Fruit fly (Drosophila melanogaster) whole organism, embryonic: ENCODE data around the gene CG14965.
A peak's percentile ranks its signal among the peaks of the same experiment; 100 is the strongest.

ENCODE experiments used
- C15 ChIP-seq: fragments of 200-800 bp; sonication (Bioruptor generic); IDR thresholded peaks from 3 replicates; pipeline ENCODE4 v1.3.6; 2022; ENCODE audit warnings: missing biosample characterization, missing genetic modification characterization
- CG10543 ChIP-seq: fragments of 200-800 bp; sonication (Bioruptor generic); optimal IDR thresholded peaks from 3 replicates; lab custom pipeline; 2017; ENCODE audit warnings: missing biosample characterization, mild to moderate bottlenecking, missing genetic modification characterization, moderate library complexity
- CG11093 ChIP-seq: fragments of 200-800 bp; sonication (Bioruptor generic); IDR thresholded peaks from 3 replicates; pipeline ENCODE4 v1.3.6; 2022; ENCODE audit warnings: missing biosample characterization, missing genetic modification characterization
- CG11695 ChIP-seq: fragments of 200-800 bp; sonication (Bioruptor generic); IDR thresholded peaks from 3 replicates; pipeline ENCODE4 v1.3.6; 2022; ENCODE audit warnings: missing biosample characterization, missing genetic modification characterization
- CG13287 ChIP-seq: fragments of 200-800 bp; sonication (Bioruptor generic); IDR thresholded peaks from 2 replicates; pipeline ENCODE4 v1.3.6; 2022; ENCODE audit warnings: missing biosample characterization, missing genetic modification characterization; ENCODE audit not compliant: partially characterized antibody
- CG14441 ChIP-seq: fragments of 200-800 bp; sonication (Bioruptor generic); IDR thresholded peaks from 2 replicates; pipeline ENCODE4 v1.3.6; 2022; ENCODE audit warnings: missing biosample characterization, missing genetic modification characterization
- CG15601 ChIP-seq: fragments of 200-800 bp; sonication (Bioruptor generic); optimal IDR thresholded peaks from 3 replicates; lab custom pipeline; 2019; ENCODE audit warnings: missing biosample characterization, mild to moderate bottlenecking, missing genetic modification characterization, moderate library complexity
- CG16815 ChIP-seq: fragments of 200-800 bp; sonication (Bioruptor generic); optimal IDR thresholded peaks from 3 replicates; lab custom pipeline; 2017; ENCODE audit warnings: missing biosample characterization, mild to moderate bottlenecking, missing genetic modification characterization
- CG17912 ChIP-seq: fragments of 200-800 bp; sonication (Bioruptor generic); optimal IDR thresholded peaks from 2 replicates; lab custom pipeline; 2018; ENCODE audit warnings: missing biosample characterization, mild to moderate bottlenecking, missing genetic modification characterization
- CG18619 ChIP-seq: fragments of 200-800 bp; sonication (Bioruptor generic); optimal IDR thresholded peaks from 3 replicates; lab custom pipeline; 2017; ENCODE audit warnings: missing biosample characterization, mild to moderate bottlenecking, missing genetic modification characterization
- CG2120 ChIP-seq: fragments of 200-800 bp; sonication (Bioruptor generic); optimal IDR thresholded peaks from 3 replicates; lab custom pipeline; 2016; ENCODE audit warnings: missing biosample characterization, missing genetic modification characterization
- CG30431 ChIP-seq: fragments of 200-800 bp; sonication (Bioruptor generic); optimal IDR thresholded peaks from 2 replicates; lab custom pipeline; 2017; ENCODE audit warnings: missing biosample characterization, missing genetic modification characterization
- CG32772 ChIP-seq: fragments of 200-800 bp; sonication (Bioruptor generic); IDR thresholded peaks from 2 replicates; pipeline ENCODE4 v1.3.6; 2022; ENCODE audit warnings: missing biosample characterization, missing genetic modification characterization
- CG3407 ChIP-seq: fragments of 200-800 bp; sonication (Bioruptor generic); optimal IDR thresholded peaks from 2 replicates; lab custom pipeline; 2018; ENCODE audit warnings: missing biosample characterization, mild to moderate bottlenecking, missing genetic modification characterization
- CG3847 ChIP-seq: fragments of 200-800 bp; sonication (Bioruptor generic); IDR thresholded peaks from 2 replicates; pipeline ENCODE4 v1.3.6; 2022; ENCODE audit warnings: missing biosample characterization, missing genetic modification characterization
- CG5953 ChIP-seq: fragments of 200-800 bp; sonication (Bioruptor generic); IDR thresholded peaks from 2 replicates; pipeline ENCODE4 v1.3.6; 2022; ENCODE audit warnings: missing biosample characterization, missing genetic modification characterization
- CG6791 ChIP-seq: fragments of 200-800 bp; sonication (Bioruptor generic); IDR thresholded peaks from 3 replicates; pipeline ENCODE4 v1.3.6; 2022; ENCODE audit warnings: missing biosample characterization, missing genetic modification characterization; ENCODE audit not compliant: partially characterized antibody
- CG7357 ChIP-seq: fragments of 200-800 bp; sonication (Bioruptor generic); IDR thresholded peaks from 3 replicates; pipeline ENCODE4 v1.3.6; 2022; ENCODE audit warnings: missing biosample characterization, missing genetic modification characterization
- CG8290 ChIP-seq, 3 experiments: fragments of 200-800 bp; sonication (Bioruptor generic); optimal IDR thresholded peaks; 2 replicates each; lab custom pipeline; 2016 to 2019; ENCODE audit warnings: missing biosample characterization in 3 of 3, missing genetic modification characterization in 3 of 3, mild to moderate bottlenecking in 2 of 3, moderate library complexity in 1 of 3
- CG9797 ChIP-seq: fragments of 200-800 bp; sonication (Bioruptor generic); optimal IDR thresholded peaks from 3 replicates; lab custom pipeline; 2018; ENCODE audit warnings: missing biosample characterization, mild to moderate bottlenecking, missing genetic modification characterization
- CrebB ChIP-seq: fragments of 200-800 bp; sonication (Bioruptor generic); optimal IDR thresholded peaks from 3 replicates; lab custom pipeline; 2018; ENCODE audit warnings: missing biosample characterization, mild to moderate bottlenecking, missing genetic modification characterization
- Dad ChIP-seq: fragments of 200-800 bp; sonication (Bioruptor generic); optimal IDR thresholded peaks from 3 replicates; lab custom pipeline; 2016; ENCODE audit warnings: missing biosample characterization, missing genetic modification characterization
- ERR ChIP-seq: fragments of 200-800 bp; sonication (Bioruptor generic); optimal IDR thresholded peaks from 2 replicates; lab custom pipeline; 2016; ENCODE audit warnings: missing biosample characterization, missing genetic modification characterization
- H2.0 ChIP-seq: fragments of 200-800 bp; sonication (Bioruptor generic); IDR thresholded peaks from 2 replicates; pipeline ENCODE4 v1.3.6; 2022; ENCODE audit warnings: missing biosample characterization, missing genetic modification characterization
- HLH54F ChIP-seq: fragments of 200-800 bp; sonication (Bioruptor generic); optimal IDR thresholded peaks from 3 replicates; lab custom pipeline; 2016; ENCODE audit warnings: missing biosample characterization, missing genetic modification characterization
- Hr51 ChIP-seq, 2 experiments: fragments of 200-800 bp; sonication (Bioruptor generic); optimal IDR thresholded peaks; 2 replicates in 1 of 2; 3 replicates in 1 of 2; lab custom pipeline; 2016 to 2018; ENCODE audit warnings: missing biosample characterization in 2 of 2, missing genetic modification characterization in 2 of 2, mild to moderate bottlenecking in 1 of 2, moderate library complexity in 1 of 2
- ara ChIP-seq: fragments of 200-800 bp; sonication (Bioruptor generic); IDR thresholded peaks from 2 replicates; pipeline ENCODE4 v1.3.6; 2022; ENCODE audit warnings: missing biosample characterization, missing genetic modification characterization
- az2 ChIP-seq: fragments of 200-800 bp; sonication (Bioruptor generic); optimal IDR thresholded peaks from 3 replicates; lab custom pipeline; 2016; ENCODE audit warnings: missing biosample characterization, missing genetic modification characterization
- bab2 ChIP-seq: fragments of 200-800 bp; sonication (Bioruptor generic); optimal IDR thresholded peaks from 2 replicates; lab custom pipeline; 2016; ENCODE audit warnings: missing biosample characterization, missing genetic modification characterization
- exex ChIP-seq: fragments of 200-800 bp; sonication (Bioruptor generic); optimal IDR thresholded peaks from 4 replicates; lab custom pipeline; 2018; ENCODE audit warnings: missing biosample characterization, mild to moderate bottlenecking, missing genetic modification characterization, moderate library complexity
- eyg ChIP-seq: fragments of 200-800 bp; sonication (Bioruptor generic); optimal IDR thresholded peaks from 3 replicates; lab custom pipeline; 2016; ENCODE audit warnings: missing biosample characterization, missing genetic modification characterization
- fd3F ChIP-seq: fragments of 200-800 bp; sonication (Bioruptor generic); optimal IDR thresholded peaks from 2 replicates; lab custom pipeline; 2018; ENCODE audit warnings: missing biosample characterization, mild to moderate bottlenecking, missing genetic modification characterization, moderate library complexity
- inv ChIP-seq: fragments of 200-800 bp; sonication (Bioruptor generic); IDR thresholded peaks from 2 replicates; pipeline ENCODE4 v1.3.6; 2022; ENCODE audit warnings: missing biosample characterization, missing genetic modification characterization; ENCODE audit not compliant: partially characterized antibody
- lmd ChIP-seq: fragments of 200-800 bp; sonication (Bioruptor generic); IDR thresholded peaks from 2 replicates; pipeline ENCODE4 v1.3.6; 2022; ENCODE audit warnings: missing biosample characterization, missing genetic modification characterization
- mam ChIP-seq: fragments of 200-800 bp; sonication (Bioruptor generic); optimal IDR thresholded peaks from 3 replicates; lab custom pipeline; 2016; ENCODE audit warnings: missing biosample characterization, missing genetic modification characterization
- mirr ChIP-seq: fragments of 200-800 bp; sonication (Bioruptor generic); optimal IDR thresholded peaks from 3 replicates; lab custom pipeline; 2018; ENCODE audit warnings: missing biosample characterization, mild to moderate bottlenecking, missing genetic modification characterization
- pnt ChIP-seq: fragments of 200-800 bp; sonication (Bioruptor generic); optimal IDR thresholded peaks from 3 replicates; lab custom pipeline; 2016; ENCODE audit warnings: missing biosample characterization, missing genetic modification characterization
- pum ChIP-seq: fragments of 200-800 bp; sonication (Bioruptor generic); optimal IDR thresholded peaks from 2 replicates; lab custom pipeline; 2016; ENCODE audit warnings: missing biosample characterization, missing genetic modification characterization
- sc ChIP-seq, 3 experiments: fragments of >200 bp in 2 of 3; fragments of 200-800 bp in 1 of 3; sonication (Bioruptor generic) in 1 of 3; optimal IDR thresholded peaks; 2 replicates in 2 of 3; 3 replicates in 1 of 3; lab custom pipeline; 2017; ENCODE audit warnings: mild to moderate bottlenecking in 1 of 3, missing biosample characterization in 1 of 3, missing genetic modification characterization in 1 of 3, missing genetic modification reagents in 1 of 3
- sima ChIP-seq: fragments of 200-800 bp; sonication (Bioruptor generic); optimal IDR thresholded peaks from 2 replicates; lab custom pipeline; 2016; ENCODE audit warnings: missing biosample characterization, missing genetic modification characterization
- sna ChIP-seq: fragments of 200-800 bp; sonication (Bioruptor generic); IDR thresholded peaks from 2 replicates; pipeline ENCODE4 v1.3.6; 2022; ENCODE audit warnings: missing biosample characterization, missing genetic modification characterization; ENCODE audit not compliant: partially characterized antibody
- sob ChIP-seq: fragments of 200-800 bp; sonication (Bioruptor generic); IDR thresholded peaks from 2 replicates; pipeline ENCODE4 v1.3.6; 2022; ENCODE audit warnings: missing biosample characterization, missing genetic modification characterization
- tap ChIP-seq: fragments of 200-800 bp; optimal IDR thresholded peaks from 3 replicates; lab custom pipeline; 2019; ENCODE audit warnings: missing biosample characterization, mild to moderate bottlenecking, missing genetic modification characterization, moderate library complexity
- tio ChIP-seq: fragments of 200-800 bp; sonication (Bioruptor generic); optimal IDR thresholded peaks from 2 replicates; lab custom pipeline; 2017; ENCODE audit warnings: missing biosample characterization, missing genetic modification characterization, inconsistent platforms
- ttk ChIP-seq: fragments of 200-800 bp; sonication (Bioruptor generic); IDR thresholded peaks from 2 replicates; pipeline ENCODE4 v2.1.2; 2022; ENCODE audit warnings: missing biosample characterization, missing genetic modification characterization
- wdn ChIP-seq: fragments of 200-800 bp; sonication (Bioruptor generic); IDR thresholded peaks from 2 replicates; pipeline ENCODE4 v1.3.6; 2022; ENCODE audit warnings: missing biosample characterization, missing genetic modification characterization
- zen2 ChIP-seq: fragments of 200-800 bp; sonication (Bioruptor generic); IDR thresholded peaks from 3 replicates; pipeline ENCODE4 v1.3.6; 2022; ENCODE audit warnings: missing biosample characterization, missing genetic modification characterization; ENCODE audit not compliant: partially characterized antibody

The CG14965 gene

dm6 chr3L:3148125-3149059 lies 43.9 kb downstream of the CG14965 start, which contains the start of the genes Usp5 and BtbVII (continued):
- TF ChIP-seq exex (tag; lab: Kevin White, UChicago) = peak; percentile 16
- peak; percentile 14 for TF ChIP-seq Dad (GFP tag; lab: Kevin White, UChicago)
- peak; percentile 47 to 49 for TF ChIP-seq Hr51 (GFP tag; optimal IDR thresholded peaks at IDR 0.05; lab: Kevin White, UChicago)
- TF ChIP-seq CG16815 (GFP tag; lab: Kevin White, UChicago) = peak; percentile 17
- TF ChIP-seq zen2 (GFP tag; lab: Robert Waterston, UW) = peak; percentile 97
- TF ChIP-seq CG13287 (GFP tag; lab: Robert Waterston, UW) = peak; percentile 99
- peak; percentile 62 for TF ChIP-seq mirr (GFP tag; lab: Kevin White, UChicago)
- TF ChIP-seq CG18619 (GFP tag; lab: Kevin White, UChicago) = peak; percentile 4
- peak; percentile 64 for TF ChIP-seq CG14441
- peak; percentile 64 for TF ChIP-seq az2 (GFP tag; lab: Kevin White, UChicago)
- TF ChIP-seq fd3F (GFP tag; lab: Kevin White, UChicago) = peak; percentile 36
- no peak for TF ChIP-seq sc (optimal IDR thresholded peaks at IDR 0.05; lab: Kevin White, UChicago)
- TF ChIP-seq sc (GFP tag; optimal IDR thresholded peaks at IDR 0.05; lab: Kevin White, UChicago) = no peak
- 0 out of 2 replicates have a peak, but pooled peaks have one; percentile 16 for TF ChIP-seq wdn (GFP tag; lab: Robert Waterston, UW)
- TF ChIP-seq H2.0 = peak; percentile 47; the same call in 1 of the 2 replicates
- peak; percentile 99 for TF ChIP-seq sna (GFP tag; lab: Robert Waterston, UW)
- peak; percentile 81 for TF ChIP-seq CG9797
- peak; percentile 49 for TF ChIP-seq CG10543 (GFP tag; lab: Kevin White, UChicago)
- TF ChIP-seq CG8290 (GFP tag; optimal IDR thresholded peaks at IDR 0.05; lab: Kevin White, UChicago) = peak; percentile 82
- peak in 1 of 2 experiments; percentile 80 for TF ChIP-seq CG8290 (tag; optimal IDR thresholded peaks at IDR 0.05; lab: Kevin White, UChicago)
- peak; percentile 56 for TF ChIP-seq bab2 (GFP tag; lab: Kevin White, UChicago)
- peak; percentile 55 for TF ChIP-seq pnt (GFP tag; lab: Kevin White, UChicago)
- TF ChIP-seq tio (GFP tag; lab: Kevin White, UChicago) = no peak
- TF ChIP-seq HLH54F (GFP tag; lab: Kevin White, UChicago) = peak; percentile 73
- no peak for TF ChIP-seq C15 (GFP tag; lab: Robert Waterston, UW)
- peak; percentile 94 for TF ChIP-seq inv
- peak; percentile 12; the same call in 1 of the 2 replicates for TF ChIP-seq ara (GFP tag; lab: Robert Waterston, UW)
- peak; percentile 75 for TF ChIP-seq mam (GFP tag; lab: Kevin White, UChicago)
- no peak for TF ChIP-seq CG3407
- no peak for TF ChIP-seq sima (GFP tag; lab: Kevin White, UChicago)
- 0 out of 3 replicates have a peak, but pooled peaks have one; percentile 12 for TF ChIP-seq CG7357 (GFP tag; lab: Robert Waterston, UW)
- TF ChIP-seq lmd (GFP tag; lab: Robert Waterston, UW) = peak; percentile 45; the same call in 1 of the 2 replicates
- TF ChIP-seq ERR (GFP tag; lab: Kevin White, UChicago) = peak; percentile 6
- no peak for TF ChIP-seq CG5953 (GFP tag; lab: Robert Waterston, UW)
- TF ChIP-seq CG11695 (GFP tag; lab: Robert Waterston, UW) = no peak; the same call in 2 of the 3 replicates
- peak; percentile 68 for TF ChIP-seq CG3847
- TF ChIP-seq tap (tag; lab: Kevin White, UChicago) = no peak
- TF ChIP-seq pum = peak; percentile 50
- peak; percentile 80 for TF ChIP-seq CG6791 (GFP tag; lab: Robert Waterston, UW)
- peak; percentile 41 for TF ChIP-seq CrebB (tag; lab: Kevin White, UChicago)
- peak; percentile 62 for TF ChIP-seq CG32772 (GFP tag; lab: Robert Waterston, UW)
- no peak for TF ChIP-seq CG17912 (GFP tag; lab: Kevin White, UChicago)
- peak; percentile 22 for TF ChIP-seq eyg (GFP tag; lab: Kevin White, UChicago)
- TF ChIP-seq CG11093 (GFP tag; lab: Robert Waterston, UW) = no peak
- no peak for TF ChIP-seq ttk
- peak; percentile 47 for TF ChIP-seq sob (GFP tag; lab: Robert Waterston, UW)
- peak; percentile 54 for TF ChIP-seq CG15601 (tag; lab: Kevin White, UChicago)
- TF ChIP-seq CG2120 (GFP tag; lab: Kevin White, UChicago) = peak; percentile 84
- TF ChIP-seq CG30431 (GFP tag; lab: Kevin White, UChicago) = peak; percentile 6
